Worm (Caenorhabditis elegans) whole organism, mixed stage, embryonic: Measurements from ENCODE around the gene C45G9.14.

Experiments
- lsy-2 ChIP-seq: fragments of 150-350 bp; optimal IDR thresholded peaks from 2 replicates; lab custom pipeline; 2014; ENCODE audit warnings: missing biosample characterization, missing genetic modification characterization
- mep-1 ChIP-seq: fragments of 150-350 bp; optimal IDR thresholded peaks from 2 replicates; lab custom pipeline; 2017; ENCODE audit warnings: missing biosample characterization, missing genetic modification reagents, missing genetic modification characterization, inconsistent platforms
- nhr-237 ChIP-seq: fragments of 150-350 bp; optimal IDR thresholded peaks from 2 replicates; lab custom pipeline; 2014; ENCODE audit warnings: missing biosample characterization, missing genetic modification characterization
- unc-39 ChIP-seq: fragments of 150-350 bp; optimal IDR thresholded peaks from 2 replicates; lab custom pipeline; 2014; ENCODE audit warnings: missing biosample characterization, missing genetic modification characterization

ce11 chrIII:5010723-5011122, 34.1 kb upstream of the C45G9.14 start:
- no peak for TF ChIP-seq nhr-237 (tag; lab: Kevin White, UChicago)
- no peak for TF ChIP-seq mep-1
- no peak for TF ChIP-seq lsy-2 (tag; lab: Kevin White, UChicago)
- TF ChIP-seq unc-39 (tag; lab: Kevin White, UChicago), result no peak
